Worm (Caenorhabditis elegans) whole organism, young adult: Measurements from ENCODE around the gene nhr-141.

Source experiments
- F55B11.4 ChIP-seq: sonication (generic microtip); optimal IDR thresholded peaks from 2 replicates; lab custom pipeline; 2016; ENCODE audit warnings: missing compliant biosample characterization, missing genetic modification characterization, borderline replicate concordance; ENCODE audit not compliant: insufficient read depth
- Y95B8A.8 ChIP-seq: fragments of 200-800 bp; sonication (Bioruptor generic); IDR thresholded peaks from 2 replicates; pipeline ENCODE4 v1.3.6; 2022; ENCODE audit warnings: missing genetic modification reagents, missing genetic modification characterization, missing compliant biosample characterization
- ama-1 ChIP-seq, 3 experiments: fragments of 150-350 bp in 1 of 3; sonication (generic microtip) in 2 of 3; optimal IDR thresholded peaks; 2 replicates each; lab custom pipeline; 2014 to 2018; ENCODE audit warnings: missing biosample characterization in 2 of 3, missing genetic modification characterization in 2 of 3, missing genetic modification reagents in 2 of 3
- dox-1 ChIP-seq: fragments of 200-800 bp; sonication (Bioruptor generic); IDR thresholded peaks from 2 replicates; pipeline ENCODE4 v1.3.6; 2022; ENCODE audit warnings: missing genetic modification reagents, missing genetic modification characterization, missing compliant biosample characterization
- dpl-1 ChIP-seq: fragments of 150-350 bp; optimal IDR thresholded peaks from 2 replicates; lab custom pipeline; 2014; ENCODE audit warnings: missing biosample characterization, missing genetic modification reagents, missing genetic modification characterization
- mes-4 ChIP-seq: sonication (generic microtip); optimal IDR thresholded peaks from 2 replicates; lab custom pipeline; 2016; ENCODE audit warnings: missing genotype, missing genetic modification characterization, missing compliant biosample characterization
- mxl-1 ChIP-seq: sonication (generic microtip); optimal IDR thresholded peaks from 2 replicates; lab custom pipeline; 2016; ENCODE audit warnings: missing genetic modification characterization, missing compliant biosample characterization
- pha-4 ChIP-seq: fragments of 150-350 bp; sonication (generic microtip); optimal IDR thresholded peaks from 2 replicates; lab custom pipeline; 2014; ENCODE audit warnings: missing biosample characterization, missing genetic modification reagents, missing genetic modification characterization
- sea-2 ChIP-seq: fragments of 200-800 bp; sonication (Bioruptor generic); IDR thresholded peaks from 2 replicates; pipeline ENCODE4 v1.3.6; 2022; ENCODE audit warnings: missing genetic modification characterization, missing compliant biosample characterization
- tbx-9 ChIP-seq: sonication (generic microtip); optimal IDR thresholded peaks from 2 replicates; lab custom pipeline; 2016; ENCODE audit warnings: borderline replicate concordance, missing genetic modification characterization, inconsistent platforms, missing compliant biosample characterization
- unc-62 ChIP-seq: fragments of 150-350 bp; optimal IDR thresholded peaks from 2 replicates; lab custom pipeline; 2014; ENCODE audit warnings: missing biosample characterization, missing genetic modification reagents, missing genetic modification characterization
- xnd-1 ChIP-seq: sonication (generic microtip); optimal IDR thresholded peaks from 2 replicates; lab custom pipeline; 2016; ENCODE audit warnings: missing genotype, missing genetic modification reagents, missing genetic modification characterization, missing compliant biosample characterization

DNA sequence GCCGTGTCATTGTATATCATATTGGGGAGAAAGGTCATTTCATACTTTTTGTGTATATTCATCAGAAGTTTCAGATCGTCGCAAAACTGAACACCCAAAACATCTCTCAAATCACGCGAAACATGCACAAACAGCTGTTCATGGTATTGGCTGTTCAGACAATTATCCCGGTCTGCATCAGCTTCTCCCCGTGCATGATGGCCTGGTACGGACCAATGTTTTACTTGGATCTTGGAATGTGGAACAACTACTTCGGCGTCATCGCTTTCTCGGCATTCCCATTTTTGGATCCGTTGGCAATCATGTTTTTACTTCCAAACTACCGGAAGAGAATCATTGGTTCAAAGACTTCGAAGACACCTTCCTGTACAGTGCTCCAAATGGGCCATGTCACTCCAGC is 41.0 kb upstream of the nhr-141 start:
- TF ChIP-seq Y95B8A.8 (GFP tag; lab: Robert Waterston, UW) (no peak), pha-4 (tag; lab: Kevin White, UChicago) (no peak), ama-1 (optimal IDR thresholded peaks at IDR 0.05; lab: Kevin White, UChicago) (no peak), ama-1 (GFP tag; optimal IDR thresholded peaks at IDR 0.05; lab: Kevin White, UChicago) (no peak), tbx-9 (tag; lab: Kevin White, UChicago) (no peak), mes-4 (tag; lab: Kevin White, UChicago) (no peak), dpl-1 (GFP tag; lab: Kevin White, UChicago) (no peak), F55B11.4 (tag; lab: Kevin White, UChicago) (no peak), sea-2 (GFP tag; lab: Robert Waterston, UW) (no peak), mxl-1 (tag; lab: Kevin White, UChicago) (no peak), dox-1 (GFP tag; lab: Robert Waterston, UW) (no peak), xnd-1 (tag; lab: Kevin White, UChicago) (no peak), unc-62 (GFP tag; lab: Kevin White, UChicago) (no peak)
